Worm (Caenorhabditis elegans) whole organism, young adult: Measurements from ENCODE around the gene gos-28.

Experiments
- C06A6.2 ChIP-seq: fragments of 200-800 bp; sonication (Bioruptor generic); conservative IDR thresholded peaks from 2 replicates; pipeline ENCODE4 v1.3.6; 2022; ENCODE audit warnings: missing genetic modification characterization, missing compliant biosample characterization
- F52B5.7 ChIP-seq: sonication (generic microtip); optimal IDR thresholded peaks from 2 replicates; lab custom pipeline; 2016; ENCODE audit warnings: mild to moderate bottlenecking, missing genetic modification characterization, missing compliant biosample characterization
- ama-1 ChIP-seq, 3 experiments: fragments of 150-350 bp in 1 of 3; sonication (generic microtip) in 2 of 3; optimal IDR thresholded peaks; 2 replicates each; lab custom pipeline; 2014 to 2018; ENCODE audit warnings: missing biosample characterization in 2 of 3, missing genetic modification characterization in 2 of 3, missing genetic modification reagents in 2 of 3
- ets-4 ChIP-seq: fragments of 200-800 bp; sonication (Bioruptor generic); optimal IDR thresholded peaks from 2 replicates; lab custom pipeline; 2018; ENCODE audit warnings: mild to moderate bottlenecking, missing genetic modification characterization, missing compliant biosample characterization
- madf-10 ChIP-seq: sonication (generic microtip); optimal IDR thresholded peaks from 2 replicates; lab custom pipeline; 2016; ENCODE audit warnings: mild to moderate bottlenecking, missing genetic modification characterization, missing compliant biosample characterization
- madf-6 ChIP-seq: fragments of 200-800 bp; sonication (Bioruptor generic); IDR thresholded peaks from 2 replicates; pipeline ENCODE4 v1.3.6; 2022; ENCODE audit warnings: missing genetic modification reagents, missing genetic modification characterization, missing compliant biosample characterization
- nhr-90 ChIP-seq: sonication (generic microtip); optimal IDR thresholded peaks from 2 replicates; lab custom pipeline; 2016; ENCODE audit warnings: missing genotype, mild to moderate bottlenecking, missing genetic modification characterization, missing compliant biosample characterization
- sea-2 ChIP-seq: fragments of 200-800 bp; sonication (Bioruptor generic); IDR thresholded peaks from 2 replicates; pipeline ENCODE4 v1.3.6; 2022; ENCODE audit warnings: missing genetic modification characterization, missing compliant biosample characterization
- snpc-4 ChIP-seq, 5 experiments: fragments of 150-350 bp in 1 of 5; sonication (generic microtip) in 4 of 5; optimal IDR thresholded peaks; 2 replicates each; lab custom pipeline; 2014 to 2018; ENCODE audit warnings: missing genetic modification characterization in 5 of 5, missing biosample characterization in 3 of 5, antibody characterized with exemption in 2 of 5, mild to moderate bottlenecking in 2 of 5, missing compliant biosample characterization in 2 of 5, missing genotype in 2 of 5, moderate library complexity in 2 of 5, missing genetic modification reagents in 1 of 5
- unc-62 ChIP-seq: fragments of 150-350 bp; optimal IDR thresholded peaks from 2 replicates; lab custom pipeline; 2014; ENCODE audit warnings: missing biosample characterization, missing genetic modification reagents, missing genetic modification characterization
- zfh-2 ChIP-seq: fragments of 200-800 bp; sonication (Bioruptor generic); conservative IDR thresholded peaks from 2 replicates; pipeline ENCODE4 v1.3.6; 2022; ENCODE audit warnings: missing genetic modification reagents, missing genetic modification characterization, missing compliant biosample characterization

DNA sequence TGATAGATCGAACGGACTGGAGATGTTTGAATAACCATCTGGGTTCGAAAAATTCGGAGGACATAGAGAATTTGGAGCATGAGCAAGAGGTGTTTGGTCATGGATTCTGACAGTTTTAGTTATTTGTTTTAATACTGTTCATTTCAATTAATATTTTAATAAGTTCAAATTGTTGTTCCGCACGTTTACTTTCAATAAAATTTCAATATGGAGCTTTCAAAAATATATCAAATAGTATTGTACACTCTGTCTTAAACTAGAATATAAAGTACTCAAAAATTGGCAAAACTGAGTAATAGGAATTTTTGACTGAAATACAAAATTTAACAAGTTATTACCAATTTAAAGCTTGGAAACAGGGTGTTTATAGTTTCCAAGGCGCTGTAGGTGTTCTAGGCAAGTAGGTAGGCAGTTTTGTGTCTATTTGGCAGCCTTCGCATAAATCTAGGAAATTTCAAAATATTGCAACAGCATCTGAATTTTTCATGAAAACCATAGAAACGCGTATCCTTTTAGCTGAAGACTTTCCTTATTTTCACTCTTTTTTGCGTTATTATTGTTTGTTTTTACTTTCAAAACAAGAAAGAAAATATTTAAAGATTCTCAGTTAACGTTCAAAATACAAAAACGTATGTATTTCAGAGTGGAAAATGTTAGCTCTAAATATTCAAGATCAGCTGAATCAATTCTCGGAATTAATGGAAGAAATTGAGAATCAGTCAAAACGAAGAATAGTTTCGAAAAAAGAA lies 18.2 kb upstream of the gos-28 start, which contains the start of the genes T20B12.5 and T20B12.4:
- no peak for TF ChIP-seq unc-62 (GFP tag; lab: Kevin White, UChicago)
- TF ChIP-seq C06A6.2 (GFP tag; lab: Robert Waterston, UW): no peak
- no peak for TF ChIP-seq ama-1 (optimal IDR thresholded peaks at IDR 0.05; lab: Kevin White, UChicago)
- no peak for TF ChIP-seq ama-1 (GFP tag; optimal IDR thresholded peaks at IDR 0.05; lab: Kevin White, UChicago)
- TF ChIP-seq zfh-2: no peak
- TF ChIP-seq madf-6 (GFP tag; lab: Robert Waterston, UW): no peak
- TF ChIP-seq nhr-90 (tag; lab: Kevin White, UChicago): no peak
- TF ChIP-seq sea-2: no peak
- TF ChIP-seq madf-10 (tag; lab: Kevin White, UChicago): no peak
- no peak for TF ChIP-seq F52B5.7 (tag; lab: Kevin White, UChicago)
- TF ChIP-seq snpc-4 (GFP tag; optimal IDR thresholded peaks at IDR 0.05; lab: Kevin White, UChicago): no peak
- TF ChIP-seq snpc-4 (tag; optimal IDR thresholded peaks at IDR 0.05; lab: Kevin White, UChicago): no peak
- no peak for TF ChIP-seq ets-4 (GFP tag; lab: Kevin White, UChicago)
